Fruit fly (Drosophila melanogaster) whole organism, pupa: ENCODE measurements around the gene CG32091.

ENCODE experiments used
- CG10348 ChIP-seq: fragments of 200-800 bp; sonication (Bioruptor generic); IDR thresholded peaks from 2 replicates; pipeline ENCODE4 v1.3.6; 2022; ENCODE audit warnings: missing biosample characterization, missing genetic modification characterization
- CG13204 ChIP-seq: fragments of 200-800 bp; sonication (Bioruptor generic); optimal IDR thresholded peaks from 2 replicates; lab custom pipeline; 2018; ENCODE audit warnings: missing biosample characterization, mild to moderate bottlenecking, missing genetic modification characterization, moderate library complexity
- CG15710 ChIP-seq: fragments of 200-800 bp; sonication (Bioruptor generic); optimal IDR thresholded peaks from 2 replicates; lab custom pipeline; 2018; ENCODE audit warnings: missing biosample characterization, mild to moderate bottlenecking, missing genetic modification characterization, moderate library complexity
- CG17806 ChIP-seq: fragments of 200-800 bp; sonication (Bioruptor generic); optimal IDR thresholded peaks from 2 replicates; lab custom pipeline; 2018; ENCODE audit warnings: missing biosample characterization, mild to moderate bottlenecking, missing genetic modification characterization, moderate library complexity
- CG32121 ChIP-seq: fragments of 200-800 bp; sonication (Bioruptor generic); IDR thresholded peaks from 2 replicates; pipeline ENCODE4 v1.3.6; 2022; ENCODE audit warnings: missing biosample characterization, missing genetic modification characterization
- CG8159 ChIP-seq: fragments of 200-800 bp; sonication (Bioruptor generic); optimal IDR thresholded peaks from 3 replicates; lab custom pipeline; 2018; ENCODE audit warnings: missing biosample characterization, mild to moderate bottlenecking, missing genetic modification characterization, moderate library complexity
- CG9948 ChIP-seq: fragments of 200-800 bp; sonication (Bioruptor generic); optimal IDR thresholded peaks from 2 replicates; lab custom pipeline; 2018; ENCODE audit warnings: missing biosample characterization, mild to moderate bottlenecking, missing genetic modification characterization, moderate library complexity
- D1 ChIP-seq: fragments of 200-800 bp; sonication (Bioruptor generic); optimal IDR thresholded peaks from 2 replicates; lab custom pipeline; 2018; ENCODE audit warnings: missing biosample characterization, mild to moderate bottlenecking, missing genetic modification characterization, moderate library complexity
- EcR ChIP-seq: fragments of 200-800 bp; sonication (Bioruptor generic); optimal IDR thresholded peaks from 3 replicates; lab custom pipeline; 2019; ENCODE audit warnings: missing biosample characterization, missing genetic modification characterization, mild to moderate bottlenecking, moderate library complexity, missing genetic modification reagents
- Pif1A ChIP-seq: fragments of 200-800 bp; sonication (Bioruptor generic); optimal IDR thresholded peaks from 3 replicates; lab custom pipeline; 2016; ENCODE audit warnings: missing biosample characterization, missing genetic modification characterization
- gl ChIP-seq: fragments of 200-800 bp; sonication (Bioruptor generic); optimal IDR thresholded peaks from 2 replicates; lab custom pipeline; 2018; ENCODE audit warnings: missing biosample characterization, mild to moderate bottlenecking, missing genetic modification characterization

- TF ChIP-seq D1 (tag; lab: Kevin White, UChicago) (no peak), EcR (no peak), CG10348 (GFP tag; lab: Robert Waterston, UW) (no peak), CG15710 (tag; lab: Kevin White, UChicago) (no peak), CG9948 (tag; lab: Kevin White, UChicago) (no peak), CG17806 (tag; lab: Kevin White, UChicago) (no peak), CG32121 (GFP tag; lab: Robert Waterston, UW) (no peak), CG13204 (no peak), Pif1A (GFP tag; lab: Kevin White, UChicago) (no peak), gl (tag; lab: Kevin White, UChicago) (no peak), CG8159 (tag; lab: Kevin White, UChicago) (no peak)
These were observed 508 bp upstream of the CG32091 start for dm6 chr3L:11630684-11631083.
